Worm (Caenorhabditis elegans) whole organism, late embryonic: ENCODE data around the gene K02F6.6.

Experiments used
- K02D7.2 ChIP-seq: sonication (generic microtip); optimal IDR thresholded peaks from 2 replicates; lab custom pipeline; 2017; ENCODE audit warnings: mild to moderate bottlenecking, missing genetic modification characterization, missing compliant biosample characterization
- ama-1 ChIP-seq: fragments of 150-350 bp; optimal IDR thresholded peaks from 2 replicates; lab custom pipeline; 2014
- ceh-24 ChIP-seq: sonication (generic microtip); optimal IDR thresholded peaks from 2 replicates; lab custom pipeline; 2016; ENCODE audit warnings: mild to moderate bottlenecking, missing genetic modification characterization, missing compliant biosample characterization
- fax-1 ChIP-seq: sonication (generic microtip); optimal IDR thresholded peaks from 2 replicates; lab custom pipeline; 2016; ENCODE audit warnings: missing genotype, missing genetic modification characterization, missing compliant biosample characterization
- fkh-10 ChIP-seq: fragments of 150-350 bp; optimal IDR thresholded peaks from 2 replicates; lab custom pipeline; 2014; ENCODE audit warnings: missing biosample characterization, missing genetic modification reagents, missing genetic modification characterization

DNA sequence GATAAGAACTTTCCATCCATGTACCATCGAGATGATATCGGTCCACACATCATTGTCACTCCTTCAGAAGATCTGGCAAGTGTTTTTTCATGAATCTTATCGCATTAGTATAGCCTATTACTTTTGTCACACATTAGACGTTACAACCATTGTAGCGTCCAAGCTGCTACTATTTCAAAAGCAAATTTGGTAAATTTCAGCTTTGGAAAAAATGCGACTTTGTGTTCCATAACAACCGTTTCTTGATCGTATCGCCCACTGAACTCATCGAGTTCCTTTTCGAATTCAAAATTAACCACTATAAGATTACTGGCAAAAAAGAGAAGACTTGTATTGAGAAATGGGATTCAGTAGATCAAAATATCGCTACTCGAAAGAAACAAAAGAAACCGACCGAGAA is 22.4 kb downstream of the K02F6.6 start:
- no peak for TF ChIP-seq K02D7.2
- TF ChIP-seq ama-1 (lab: Kevin White, UChicago) = no peak
- TF ChIP-seq fkh-10 (GFP tag; lab: Kevin White, UChicago) = no peak
- no peak for TF ChIP-seq fax-1 (tag; lab: Kevin White, UChicago)
- no peak for TF ChIP-seq ceh-24 (tag; lab: Kevin White, UChicago)
